Fruit fly (Drosophila melanogaster) whole organism, pupa: ENCODE results near the gene Rab3-GEF.

ENCODE experiments used
- CG10348 ChIP-seq: fragments of 200-800 bp; sonication (Bioruptor generic); IDR thresholded peaks from 2 replicates; pipeline ENCODE4 v1.3.6; 2022; ENCODE audit warnings: missing biosample characterization, missing genetic modification characterization
- CG12605 ChIP-seq: fragments of 200-800 bp; sonication (Bioruptor generic); IDR thresholded peaks from 2 replicates; pipeline ENCODE4 v1.3.6; 2022; ENCODE audit warnings: missing biosample characterization, missing genetic modification characterization
- CG13204 ChIP-seq: fragments of 200-800 bp; sonication (Bioruptor generic); optimal IDR thresholded peaks from 2 replicates; lab custom pipeline; 2018; ENCODE audit warnings: missing biosample characterization, mild to moderate bottlenecking, missing genetic modification characterization, moderate library complexity
- CG14655 ChIP-seq: fragments of 200-800 bp; sonication (Bioruptor generic); optimal IDR thresholded peaks from 3 replicates; lab custom pipeline; 2017; ENCODE audit warnings: mild to moderate bottlenecking, missing biosample characterization, missing genetic modification reagents, missing genetic modification characterization
- CG15710 ChIP-seq: fragments of 200-800 bp; sonication (Bioruptor generic); optimal IDR thresholded peaks from 2 replicates; lab custom pipeline; 2018; ENCODE audit warnings: missing biosample characterization, mild to moderate bottlenecking, missing genetic modification characterization, moderate library complexity
- CG17806 ChIP-seq: fragments of 200-800 bp; sonication (Bioruptor generic); optimal IDR thresholded peaks from 2 replicates; lab custom pipeline; 2018; ENCODE audit warnings: missing biosample characterization, mild to moderate bottlenecking, missing genetic modification characterization, moderate library complexity
- CG32121 ChIP-seq: fragments of 200-800 bp; sonication (Bioruptor generic); IDR thresholded peaks from 2 replicates; pipeline ENCODE4 v1.3.6; 2022; ENCODE audit warnings: missing biosample characterization, missing genetic modification characterization
- CG34367 ChIP-seq: fragments of 200-800 bp; sonication (Bioruptor generic); optimal IDR thresholded peaks from 2 replicates; lab custom pipeline; 2018; ENCODE audit warnings: missing biosample characterization, mild to moderate bottlenecking, missing genetic modification characterization
- CG4496 ChIP-seq: fragments of 200-800 bp; sonication (Bioruptor generic); IDR thresholded peaks from 3 replicates; pipeline ENCODE4 v1.3.6; 2022; ENCODE audit warnings: missing biosample characterization, missing genetic modification characterization
- CG8159 ChIP-seq: fragments of 200-800 bp; sonication (Bioruptor generic); optimal IDR thresholded peaks from 3 replicates; lab custom pipeline; 2018; ENCODE audit warnings: missing biosample characterization, mild to moderate bottlenecking, missing genetic modification characterization, moderate library complexity
- CG8301 ChIP-seq: fragments of 200-800 bp; sonication (Bioruptor generic); optimal IDR thresholded peaks from 2 replicates; lab custom pipeline; 2018; ENCODE audit warnings: missing biosample characterization, mild to moderate bottlenecking, missing genetic modification characterization
- CG9948 ChIP-seq: fragments of 200-800 bp; sonication (Bioruptor generic); optimal IDR thresholded peaks from 2 replicates; lab custom pipeline; 2018; ENCODE audit warnings: missing biosample characterization, mild to moderate bottlenecking, missing genetic modification characterization, moderate library complexity
- D1 ChIP-seq: fragments of 200-800 bp; sonication (Bioruptor generic); optimal IDR thresholded peaks from 2 replicates; lab custom pipeline; 2018; ENCODE audit warnings: missing biosample characterization, mild to moderate bottlenecking, missing genetic modification characterization, moderate library complexity
- EcR ChIP-seq: fragments of 200-800 bp; sonication (Bioruptor generic); optimal IDR thresholded peaks from 3 replicates; lab custom pipeline; 2019; ENCODE audit warnings: missing biosample characterization, missing genetic modification characterization, mild to moderate bottlenecking, moderate library complexity, missing genetic modification reagents
- Ets98B ChIP-seq: fragments of 200-800 bp; sonication (Bioruptor generic); IDR thresholded peaks from 2 replicates; pipeline ENCODE4 v1.3.6; 2022; ENCODE audit warnings: missing biosample characterization, missing genetic modification characterization
- Pif1A ChIP-seq: fragments of 200-800 bp; sonication (Bioruptor generic); optimal IDR thresholded peaks from 3 replicates; lab custom pipeline; 2016; ENCODE audit warnings: missing biosample characterization, missing genetic modification characterization
- Pif1B ChIP-seq: fragments of 200-800 bp; sonication (Bioruptor generic); optimal IDR thresholded peaks from 3 replicates; lab custom pipeline; 2016; ENCODE audit warnings: missing biosample characterization, missing genetic modification characterization
- Snoo ChIP-seq: fragments of 200-800 bp; sonication (Bioruptor generic); optimal IDR thresholded peaks from 3 replicates; lab custom pipeline; 2017; ENCODE audit warnings: missing biosample characterization, mild to moderate bottlenecking, missing genetic modification characterization, inconsistent platforms
- fd96Ca ChIP-seq: fragments of 200-800 bp; sonication (Bioruptor generic); IDR thresholded peaks from 3 replicates; pipeline ENCODE4 v1.3.6; 2022; ENCODE audit warnings: missing biosample characterization, missing genetic modification characterization
- gl ChIP-seq: fragments of 200-800 bp; sonication (Bioruptor generic); optimal IDR thresholded peaks from 2 replicates; lab custom pipeline; 2018; ENCODE audit warnings: missing biosample characterization, mild to moderate bottlenecking, missing genetic modification characterization
- rn ChIP-seq: fragments of 200-800 bp; sonication (Bioruptor generic); IDR thresholded peaks from 2 replicates; pipeline ENCODE4 v1.3.6; 2022; ENCODE audit warnings: missing biosample characterization, missing genetic modification characterization

Rab3-GEF gene

DNA sequence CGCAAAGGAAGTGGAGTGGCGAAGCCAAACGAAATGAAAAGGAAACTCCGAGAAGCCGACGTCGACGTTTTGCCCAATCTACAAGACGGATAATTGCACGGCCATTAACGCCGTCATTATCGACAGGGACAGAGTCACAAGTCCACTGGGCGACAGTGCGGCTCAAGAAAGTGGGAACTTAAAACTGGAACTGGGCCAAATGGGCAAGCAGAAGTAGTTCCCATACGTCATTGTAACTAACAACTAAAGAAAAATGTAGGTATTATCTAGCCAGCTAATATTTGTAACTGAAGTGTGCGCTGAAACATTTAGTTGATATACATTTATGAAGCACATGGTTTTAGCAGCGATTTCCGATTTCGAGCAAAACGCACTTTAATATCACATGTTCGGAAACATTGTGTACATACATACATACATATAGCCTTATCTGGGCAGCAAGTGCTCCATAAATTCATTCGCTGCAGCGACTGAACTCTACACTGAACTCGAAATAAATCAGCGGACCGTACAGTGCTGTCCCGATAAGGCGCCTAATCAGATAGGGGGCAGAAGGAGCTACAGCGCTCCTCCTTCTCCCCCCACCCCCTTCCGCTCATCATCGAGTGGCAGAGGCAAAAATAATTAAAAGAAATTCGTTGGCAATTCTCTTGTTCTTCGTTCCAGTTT lies 18.5 kb upstream of the Rab3-GEF start:
- TF ChIP-seq Ets98B (GFP tag; lab: Robert Waterston, UW) (peak; percentile 37; the same call in 1 of the 2 replicates), CG32121 (GFP tag; lab: Robert Waterston, UW) (no peak), Pif1B (GFP tag; lab: Kevin White, UChicago) (no peak), CG17806 (tag; lab: Kevin White, UChicago) (no peak), CG13204 (GFP tag; lab: Kevin White, UChicago) (no peak), EcR (GFP tag; lab: Kevin White, UChicago) (peak; percentile 62), D1 (tag; lab: Kevin White, UChicago) (no peak), Pif1A (peak; percentile 43), CG8301 (tag; lab: Kevin White, UChicago) (peak; percentile 25), CG14655 (GFP tag; lab: Kevin White, UChicago) (peak; percentile 11), CG10348 (GFP tag; lab: Robert Waterston, UW) (no peak), CG34367 (tag; lab: Kevin White, UChicago) (peak; percentile 12), CG9948 (no peak), Snoo (tag; lab: Kevin White, UChicago) (peak; percentile 15), CG15710 (tag; lab: Kevin White, UChicago) (peak; percentile 29), CG8159 (tag; lab: Kevin White, UChicago) (peak; percentile 37), rn (GFP tag; lab: Robert Waterston, UW) (no peak), gl (tag; lab: Kevin White, UChicago) (peak; percentile 23), fd96Ca (peak; percentile 29; the same call in 1 of the 3 replicates), CG4496 (GFP tag; lab: Robert Waterston, UW) (no peak), CG12605 (no peak)
- TF ChIP-seq, all 21 proteins: peak for 11

DNA sequence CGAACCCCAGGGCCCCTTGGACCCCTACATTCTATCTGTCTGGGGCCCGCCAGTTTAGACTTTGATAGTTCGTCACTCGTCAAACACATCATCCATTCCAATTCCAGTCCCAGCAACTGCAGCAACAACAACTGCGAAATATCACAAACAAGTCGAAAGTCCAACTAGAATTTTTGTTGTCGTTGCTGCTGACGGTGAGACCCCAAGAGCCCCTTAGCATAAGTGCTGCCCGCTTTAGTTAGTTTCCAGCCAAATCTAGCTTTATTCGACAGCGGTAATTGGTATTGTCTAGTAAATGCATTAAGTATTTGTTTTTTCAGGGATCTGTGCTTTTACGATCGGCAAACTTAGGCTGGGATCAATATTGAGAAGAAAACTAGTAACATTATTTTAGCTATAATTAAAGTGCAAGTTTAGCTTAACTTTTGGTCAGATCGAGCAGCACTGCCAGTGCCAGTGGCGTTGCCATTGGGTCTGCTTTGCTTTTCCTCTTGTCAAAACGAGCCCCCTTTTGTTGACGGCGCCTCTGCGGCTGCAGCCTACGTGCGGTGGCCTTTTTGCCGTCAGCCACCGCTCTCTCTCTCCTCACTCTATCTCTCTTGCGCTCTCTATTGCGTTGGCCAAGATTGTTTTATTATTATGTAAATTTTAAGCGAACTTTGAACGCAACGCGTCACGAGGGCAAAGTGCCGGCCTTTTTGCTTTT lies 14.7 kb upstream of the Rab3-GEF start:
- TF ChIP-seq CG13204 (GFP tag; lab: Kevin White, UChicago), result peak; percentile 81
- peak; percentile 91 for TF ChIP-seq fd96Ca
- peak; percentile 91 for TF ChIP-seq CG4496 (GFP tag; lab: Robert Waterston, UW)
- peak; percentile 79 for TF ChIP-seq Pif1B (GFP tag; lab: Kevin White, UChicago)
- peak; percentile 69 for TF ChIP-seq CG12605
- TF ChIP-seq CG8301 (tag; lab: Kevin White, UChicago), result peak; percentile 88
- TF ChIP-seq CG14655 (GFP tag; lab: Kevin White, UChicago), result peak; percentile 91
- no peak; the same call in 1 of the 2 replicates for TF ChIP-seq CG10348 (GFP tag; lab: Robert Waterston, UW)
- TF ChIP-seq D1 (tag; lab: Kevin White, UChicago), result peak; percentile 61
- peak; percentile 84 for TF ChIP-seq CG8159 (tag; lab: Kevin White, UChicago)
- TF ChIP-seq EcR (GFP tag; lab: Kevin White, UChicago), result peak; percentile 51
- peak; percentile 74 for TF ChIP-seq CG9948
- TF ChIP-seq rn (GFP tag; lab: Robert Waterston, UW), result peak; percentile 67
- peak; percentile 92 for TF ChIP-seq CG32121 (GFP tag; lab: Robert Waterston, UW)
- TF ChIP-seq Snoo (tag; lab: Kevin White, UChicago), result peak; percentile 71
- TF ChIP-seq Ets98B (GFP tag; lab: Robert Waterston, UW), result peak; percentile 87
- TF ChIP-seq CG17806 (tag; lab: Kevin White, UChicago), result peak; percentile 62
- TF ChIP-seq Pif1A, result peak; percentile 90
- peak; percentile 81 for TF ChIP-seq CG15710 (tag; lab: Kevin White, UChicago)
- peak; percentile 82 for TF ChIP-seq CG34367 (tag; lab: Kevin White, UChicago)
- TF ChIP-seq gl (tag; lab: Kevin White, UChicago), result peak; percentile 88

- no peak for TF ChIP-seq D1 (tag; lab: Kevin White, UChicago)
- peak; percentile 76 for TF ChIP-seq EcR (GFP tag; lab: Kevin White, UChicago)
- TF ChIP-seq CG17806 (tag; lab: Kevin White, UChicago), result no peak
Measured at dm6 chrX:15075485-15076037, 13.9 kb upstream of the Rab3-GEF start.

DNA sequence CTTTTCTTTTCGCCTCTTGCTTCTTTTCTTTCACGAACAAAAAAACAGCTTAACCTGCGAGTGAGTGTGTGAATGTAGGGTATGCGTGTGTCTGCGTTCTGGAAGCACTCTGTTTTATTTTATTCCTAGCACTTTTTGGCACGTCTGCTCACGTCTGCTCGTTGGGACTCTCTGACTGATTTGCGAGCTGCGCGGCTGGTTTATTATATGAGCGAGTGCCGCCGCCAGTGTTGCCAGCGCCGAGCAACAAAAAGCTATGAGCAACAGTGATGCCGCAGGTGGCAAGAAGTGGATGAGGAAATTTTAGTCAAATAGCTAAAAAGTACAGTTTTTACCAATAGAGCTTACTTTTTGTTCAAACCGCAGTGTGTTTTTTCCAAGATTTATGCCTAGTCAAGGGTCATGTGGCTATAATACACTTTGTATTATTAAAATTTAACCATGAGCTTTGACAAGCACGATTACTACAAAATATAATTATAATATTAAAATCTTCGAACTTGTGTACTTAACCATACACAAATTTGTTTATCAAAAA lies 13.4 kb upstream of the Rab3-GEF start, which contains the start of gene Lsd-2:
Gene Lsd-2 (minus strand): TSS at position 183 of the 538 bp plus-strand sequence.
- TF ChIP-seq rn (GFP tag; lab: Robert Waterston, UW) (no peak), Ets98B (GFP tag; lab: Robert Waterston, UW) (peak; percentile 51), CG13204 (GFP tag; lab: Kevin White, UChicago) (peak; percentile 4), CG12605 (peak; percentile 50; the same call in 1 of the 2 replicates), CG4496 (GFP tag; lab: Robert Waterston, UW) (peak; percentile 53; the same call in 2 of the 3 replicates), fd96Ca (peak; percentile 50; the same call in 1 of the 3 replicates), gl (tag; lab: Kevin White, UChicago) (peak; percentile 31), CG10348 (GFP tag; lab: Robert Waterston, UW) (no peak), D1 (tag; lab: Kevin White, UChicago) (no peak), CG17806 (tag; lab: Kevin White, UChicago) (peak; percentile 10), Pif1B (GFP tag; lab: Kevin White, UChicago) (peak; percentile 37), CG15710 (tag; lab: Kevin White, UChicago) (peak; percentile 9), CG8301 (tag; lab: Kevin White, UChicago) (no peak), Snoo (tag; lab: Kevin White, UChicago) (peak; percentile 12), Pif1A (no peak), CG9948 (no peak), CG8159 (tag; lab: Kevin White, UChicago) (peak; percentile 42), CG32121 (GFP tag; lab: Robert Waterston, UW) (0 out of 2 replicates have a peak, but pooled peaks have one; percentile 18), EcR (GFP tag; lab: Kevin White, UChicago) (no peak), CG34367 (tag; lab: Kevin White, UChicago) (peak; percentile 30), CG14655 (GFP tag; lab: Kevin White, UChicago) (peak; percentile 40)
